Fruit fly (Drosophila melanogaster) whole organism, embryonic: ENCODE data around the gene CG31100.

Source experiments
- Bdp1 ChIP-seq: fragments of 200-800 bp; sonication (Bioruptor generic); optimal IDR thresholded peaks from 3 replicates; lab custom pipeline; 2016; ENCODE audit warnings: missing biosample characterization, missing genetic modification characterization
- Blimp-1 ChIP-seq: fragments of 200-800 bp; sonication (Bioruptor generic); optimal IDR thresholded peaks from 3 replicates; lab custom pipeline; 2018; ENCODE audit warnings: missing biosample characterization, missing genetic modification characterization, mild to moderate bottlenecking, moderate library complexity, missing genetic modification reagents
- CG10431 ChIP-seq: fragments of 200-800 bp; sonication (Bioruptor generic); optimal IDR thresholded peaks from 3 replicates; lab custom pipeline; 2018; ENCODE audit warnings: missing biosample characterization, mild to moderate bottlenecking, missing genetic modification characterization
- CG11398 ChIP-seq: fragments of 200-800 bp; sonication (Bioruptor generic); optimal IDR thresholded peaks from 2 replicates; lab custom pipeline; 2016; ENCODE audit warnings: missing biosample characterization, missing genetic modification characterization
- CG11696 ChIP-seq: fragments of 200-800 bp; sonication (Bioruptor generic); IDR thresholded peaks from 2 replicates; pipeline ENCODE4 v1.3.6; 2022; ENCODE audit warnings: missing biosample characterization, missing genetic modification characterization
- CG12219 ChIP-seq: fragments of 200-800 bp; sonication (Bioruptor generic); optimal IDR thresholded peaks from 3 replicates; lab custom pipeline; 2018; ENCODE audit warnings: missing biosample characterization, mild to moderate bottlenecking, missing genetic modification characterization
- CG12659 ChIP-seq: fragments of 200-800 bp; sonication (Bioruptor generic); optimal IDR thresholded peaks from 3 replicates; lab custom pipeline; 2017; ENCODE audit warnings: mild to moderate bottlenecking, missing biosample characterization, missing genetic modification reagents, missing genetic modification characterization
- CG14860 ChIP-seq: fragments of 200-800 bp; sonication (Bioruptor generic); IDR thresholded peaks from 3 replicates; pipeline ENCODE4 v1.3.6; 2022; ENCODE audit warnings: missing biosample characterization, missing genetic modification characterization; ENCODE audit not compliant: partially characterized antibody
- CG15073 ChIP-seq: fragments of 200-800 bp; sonication (Bioruptor generic); optimal IDR thresholded peaks from 2 replicates; lab custom pipeline; 2016; ENCODE audit warnings: missing biosample characterization, missing genetic modification characterization
- CG16813 ChIP-seq: fragments of 200-800 bp; sonication (Bioruptor generic); IDR thresholded peaks from 3 replicates; pipeline ENCODE4 v1.3.6; 2022; ENCODE audit warnings: missing biosample characterization, missing genetic modification characterization; ENCODE audit not compliant: partially characterized antibody
- CG1832 ChIP-seq: fragments of 200-800 bp; sonication (Bioruptor generic); optimal IDR thresholded peaks from 2 replicates; lab custom pipeline; 2017; ENCODE audit warnings: missing biosample characterization, mild to moderate bottlenecking, missing genetic modification characterization, inconsistent platforms
- CG30403 ChIP-seq: fragments of 200-800 bp; sonication (Bioruptor generic); optimal IDR thresholded peaks from 3 replicates; lab custom pipeline; 2016; ENCODE audit warnings: missing biosample characterization, missing genetic modification characterization
- CG31224 ChIP-seq: fragments of 200-800 bp; sonication (Bioruptor generic); IDR thresholded peaks from 2 replicates; pipeline ENCODE4 v1.3.6; 2022; ENCODE audit warnings: missing biosample characterization, missing genetic modification characterization
- CG31365 ChIP-seq: fragments of 200-800 bp; sonication (Bioruptor generic); optimal IDR thresholded peaks from 2 replicates; lab custom pipeline; 2018; ENCODE audit warnings: missing biosample characterization, mild to moderate bottlenecking, missing genetic modification characterization
- CG4707 ChIP-seq: fragments of 200-800 bp; sonication (Bioruptor generic); optimal IDR thresholded peaks from 2 replicates; lab custom pipeline; 2018; ENCODE audit warnings: missing biosample characterization, mild to moderate bottlenecking, missing genetic modification characterization, moderate library complexity
- CG4730 ChIP-seq: fragments of 200-800 bp; sonication (Bioruptor generic); IDR thresholded peaks from 2 replicates; pipeline ENCODE4 v1.3.6; 2022; ENCODE audit warnings: missing biosample characterization, missing genetic modification characterization
- CG7357 ChIP-seq: fragments of 200-800 bp; sonication (Bioruptor generic); IDR thresholded peaks from 3 replicates; pipeline ENCODE4 v1.3.6; 2022; ENCODE audit warnings: missing biosample characterization, missing genetic modification characterization
- CG7839 ChIP-seq: fragments of 200-800 bp; sonication (Bioruptor generic); optimal IDR thresholded peaks from 3 replicates; lab custom pipeline; 2018; ENCODE audit warnings: missing biosample characterization, mild to moderate bottlenecking, missing genetic modification characterization, moderate library complexity
- CG8281 ChIP-seq: fragments of 200-800 bp; sonication (Bioruptor generic); optimal IDR thresholded peaks from 2 replicates; lab custom pipeline; 2018; ENCODE audit warnings: missing biosample characterization, mild to moderate bottlenecking, missing genetic modification characterization, moderate library complexity
- CG9932 ChIP-seq: fragments of 200-800 bp; sonication (Bioruptor generic); IDR thresholded peaks from 2 replicates; pipeline ENCODE4 v1.3.6; 2022; ENCODE audit warnings: missing biosample characterization, missing genetic modification characterization
- E2f2 ChIP-seq: fragments of 200-800 bp; sonication (Bioruptor generic); IDR thresholded peaks from 2 replicates; pipeline ENCODE4 v1.3.6; 2022; ENCODE audit warnings: missing biosample characterization, missing genetic modification characterization
- H15 ChIP-seq: fragments of 200-800 bp; sonication (Bioruptor generic); IDR thresholded peaks from 3 replicates; pipeline ENCODE4 v1.3.6; 2022; ENCODE audit warnings: missing biosample characterization, missing genetic modification characterization
- HLH3B ChIP-seq: fragments of 200-800 bp; sonication (Bioruptor generic); IDR thresholded peaks from 2 replicates; pipeline ENCODE4 v1.3.6; 2022; ENCODE audit warnings: missing biosample characterization, missing genetic modification characterization
- Pdp1 ChIP-seq, 2 experiments: fragments of 200-800 bp; sonication (Bioruptor generic); optimal IDR thresholded peaks; 3 replicates each; lab custom pipeline; 2016; ENCODE audit warnings: missing biosample characterization in 2 of 2, missing genetic modification characterization in 2 of 2, mild to moderate bottlenecking in 1 of 2, moderate library complexity in 1 of 2
- Sin3A ChIP-seq: fragments of >200 bp; optimal IDR thresholded peaks from 2 replicates; lab custom pipeline; 2018
- amos ChIP-seq: fragments of 200-800 bp; sonication (Bioruptor generic); IDR thresholded peaks from 2 replicates; pipeline ENCODE4 v1.3.6; 2022; ENCODE audit warnings: missing biosample characterization, missing genetic modification characterization; ENCODE audit not compliant: partially characterized antibody
- bsh ChIP-seq, 2 experiments: fragments of 200-800 bp; sonication (Bioruptor generic); optimal IDR thresholded peaks; 2 replicates each; lab custom pipeline; 2017 to 2018; ENCODE audit warnings: mild to moderate bottlenecking in 2 of 2, missing biosample characterization in 2 of 2, missing genetic modification characterization in 2 of 2, moderate library complexity in 1 of 2
- ci ChIP-seq: fragments of 200-800 bp; sonication (Bioruptor generic); IDR thresholded peaks from 3 replicates; pipeline ENCODE4 v1.3.6; 2022; ENCODE audit warnings: missing biosample characterization, missing genetic modification characterization
- croc ChIP-seq: fragments of 200-800 bp; sonication (Bioruptor generic); conservative IDR thresholded peaks from 3 replicates; pipeline ENCODE4 v1.3.6; 2022; ENCODE audit warnings: missing biosample characterization, missing genetic modification characterization
- dpn ChIP-seq, 2 experiments: fragments of 200-800 bp; sonication (Bioruptor generic); optimal IDR thresholded peaks; 3 replicates each; lab custom pipeline; 2016; ENCODE audit warnings: missing biosample characterization in 2 of 2, missing genetic modification characterization in 2 of 2
- esg ChIP-seq: fragments of 200-800 bp; sonication (Bioruptor generic); conservative IDR thresholded peaks from 2 replicates; pipeline ENCODE4 v1.3.6; 2022; ENCODE audit warnings: missing biosample characterization, missing genetic modification characterization
- fd64A ChIP-seq: fragments of 200-800 bp; sonication (Bioruptor generic); optimal IDR thresholded peaks from 3 replicates; lab custom pipeline; 2018; ENCODE audit warnings: missing biosample characterization, mild to moderate bottlenecking, missing genetic modification characterization
- gfzf ChIP-seq: fragments of 200-800 bp; sonication (Bioruptor generic); optimal IDR thresholded peaks from 2 replicates; lab custom pipeline; 2016; ENCODE audit warnings: missing biosample characterization, mild to moderate bottlenecking, missing genetic modification characterization, moderate library complexity
- ham ChIP-seq: fragments of 200-800 bp; sonication (Bioruptor generic); IDR thresholded peaks from 2 replicates; pipeline ENCODE4 v1.3.6; 2022; ENCODE audit warnings: missing biosample characterization, missing genetic modification characterization
- hth ChIP-seq: fragments of >200 bp; optimal IDR thresholded peaks from 2 replicates; lab custom pipeline; 2017; ENCODE audit warnings: inconsistent platforms
- jigr1 ChIP-seq: fragments of 200-800 bp; sonication (Bioruptor generic); IDR thresholded peaks from 3 replicates; pipeline ENCODE4 v1.3.6; 2022; ENCODE audit warnings: missing biosample characterization, missing genetic modification characterization
- mld ChIP-seq: fragments of 200-800 bp; sonication (Bioruptor generic); IDR thresholded peaks from 3 replicates; pipeline ENCODE4 v1.3.6; 2022; ENCODE audit warnings: missing biosample characterization, missing genetic modification characterization; ENCODE audit not compliant: partially characterized antibody
- nau ChIP-seq: fragments of 200-800 bp; sonication (Bioruptor generic); optimal IDR thresholded peaks from 3 replicates; lab custom pipeline; 2017; ENCODE audit warnings: missing biosample characterization, mild to moderate bottlenecking, missing genetic modification characterization, missing genetic modification reagents
- nerfin-2 ChIP-seq: fragments of 200-800 bp; sonication (Bioruptor generic); IDR thresholded peaks from 2 replicates; pipeline ENCODE4 v1.3.6; 2022; ENCODE audit warnings: missing biosample characterization, missing genetic modification characterization; ENCODE audit not compliant: partially characterized antibody
- otp ChIP-seq: fragments of 200-800 bp; sonication (Bioruptor generic); IDR thresholded peaks from 3 replicates; pipeline ENCODE4, ENCODE4 v1.3.6; 2022; ENCODE audit warnings: missing biosample characterization, missing genetic modification characterization
- pum ChIP-seq: fragments of 200-800 bp; sonication (Bioruptor generic); optimal IDR thresholded peaks from 2 replicates; lab custom pipeline; 2016; ENCODE audit warnings: missing biosample characterization, missing genetic modification characterization
- sc ChIP-seq, 3 experiments: fragments of >200 bp in 2 of 3; fragments of 200-800 bp in 1 of 3; sonication (Bioruptor generic) in 1 of 3; optimal IDR thresholded peaks; 2 replicates in 2 of 3; 3 replicates in 1 of 3; lab custom pipeline; 2017; ENCODE audit warnings: mild to moderate bottlenecking in 1 of 3, missing biosample characterization in 1 of 3, missing genetic modification characterization in 1 of 3, missing genetic modification reagents in 1 of 3
- sens-2 ChIP-seq: fragments of 200-800 bp; sonication (Bioruptor generic); IDR thresholded peaks from 2 replicates; pipeline ENCODE4 v1.3.6; 2022; ENCODE audit warnings: missing biosample characterization, missing genetic modification characterization
- sna ChIP-seq: fragments of 200-800 bp; sonication (Bioruptor generic); IDR thresholded peaks from 2 replicates; pipeline ENCODE4 v1.3.6; 2022; ENCODE audit warnings: missing biosample characterization, missing genetic modification characterization; ENCODE audit not compliant: partially characterized antibody
- stc ChIP-seq: fragments of 200-800 bp; sonication (Bioruptor generic); IDR thresholded peaks from 2 replicates; pipeline ENCODE4 v1.3.6; 2022; ENCODE audit warnings: missing biosample characterization, missing genetic modification characterization
- toy ChIP-seq: fragments of 200-800 bp; sonication (Bioruptor generic); IDR thresholded peaks from 2 replicates; pipeline ENCODE4 v1.3.6; 2022; ENCODE audit warnings: missing biosample characterization, missing genetic modification characterization
- vvl ChIP-seq: fragments of 200-800 bp; sonication (Bioruptor generic); IDR thresholded peaks from 2 replicates; pipeline ENCODE4 v1.3.6; 2022; ENCODE audit warnings: missing biosample characterization, missing genetic modification characterization
- wor ChIP-seq: fragments of 200-800 bp; sonication (Bioruptor generic); IDR thresholded peaks from 2 replicates; pipeline ENCODE4 v1.3.6; 2022; ENCODE audit warnings: missing biosample characterization, missing genetic modification characterization

The CG31100 gene

DNA sequence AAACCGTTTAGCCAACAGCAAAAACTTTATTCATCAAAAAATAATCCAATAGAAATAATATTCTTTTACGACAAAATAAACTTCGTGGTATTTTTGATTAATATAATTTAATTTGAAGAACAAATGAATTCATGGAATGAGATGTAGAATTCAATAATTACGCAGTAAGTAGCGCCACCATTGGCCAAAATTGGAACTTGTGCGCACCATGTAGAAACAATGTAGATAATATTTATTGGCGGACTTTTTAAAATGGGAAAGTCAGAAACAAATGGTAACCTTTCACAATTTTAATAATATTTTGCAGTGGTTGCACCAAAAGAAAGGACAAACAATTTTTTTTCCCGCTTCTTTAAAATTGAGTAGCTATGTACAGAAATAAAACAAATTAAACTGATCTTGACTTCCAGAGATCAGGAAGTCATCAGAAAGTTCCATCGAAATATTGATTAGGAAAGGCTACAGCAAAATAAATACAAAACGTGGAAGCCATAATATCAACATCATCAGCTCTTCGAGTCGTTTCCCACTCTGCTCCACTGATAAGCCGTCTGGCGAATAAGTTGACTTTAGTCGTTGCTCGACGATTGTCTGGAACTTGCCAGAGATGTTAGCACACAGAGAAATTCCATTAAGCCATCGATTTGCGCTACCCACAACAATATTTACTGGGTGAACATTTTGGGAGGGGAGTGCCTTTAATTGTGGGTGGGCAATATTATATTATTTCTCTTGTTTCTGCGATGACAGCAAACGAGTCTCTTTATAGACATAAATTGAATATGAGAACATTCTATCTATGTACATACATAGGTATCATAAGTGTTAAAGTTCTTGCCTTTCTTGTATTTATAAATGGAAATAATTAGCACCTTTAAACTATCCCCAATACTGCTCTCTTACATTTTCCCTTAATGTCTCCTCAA, 23.3 kb downstream of the CG31100 start (continued):
- TF ChIP-seq CG7839 (peak; percentile 25), nerfin-2 (GFP tag; lab: Robert Waterston, UW) (0 out of 2 replicates have a peak, but pooled peaks have one; percentile 22), CG30403 (GFP tag; lab: Kevin White, UChicago) (peak; percentile 24), nau (GFP tag; lab: Kevin White, UChicago) (peak; percentile 17), mld (GFP tag; lab: Robert Waterston, UW) (no peak), sna (GFP tag; lab: Robert Waterston, UW) (no peak), pum (peak; percentile 8), stc (no peak), CG10431 (no peak), Sin3A (lab: Kevin White, UChicago) (no peak), CG11696 (GFP tag; lab: Robert Waterston, UW) (no peak), amos (GFP tag; lab: Robert Waterston, UW) (peak; percentile 80), Pdp1 (GFP tag; optimal IDR thresholded peaks at IDR 0.05; lab: Kevin White, UChicago) (peak in 1 of 2 experiments; percentile 41), ci (no peak), jigr1 (GFP tag; lab: Robert Waterston, UW) (no peak), wor (GFP tag; lab: Robert Waterston, UW) (no peak), otp (GFP tag; lab: Robert Waterston, UW) (no peak), CG31224 (GFP tag; lab: Robert Waterston, UW) (no peak), CG16813 (GFP tag; lab: Robert Waterston, UW) (peak; percentile 60; the same call in 2 of the 3 replicates), CG4730 (no peak), esg (GFP tag; lab: Robert Waterston, UW) (no peak), fd64A (GFP tag; lab: Kevin White, UChicago) (no peak), Bdp1 (GFP tag; lab: Kevin White, UChicago) (no peak), CG11398 (GFP tag; lab: Kevin White, UChicago) (no peak), bsh (GFP tag; optimal IDR thresholded peaks at IDR 0.05; lab: Kevin White, UChicago) (peak; percentile 8 to 11), CG12219 (GFP tag; lab: Kevin White, UChicago) (no peak), dpn (GFP tag; optimal IDR thresholded peaks at IDR 0.05; lab: Kevin White, UChicago) (peak in 1 of 2 experiments; percentile 28), CG14860 (GFP tag; lab: Robert Waterston, UW) (no peak), toy (GFP tag; lab: Robert Waterston, UW) (no peak), Blimp-1 (no peak), gfzf (GFP tag; lab: Kevin White, UChicago) (no peak), H15 (GFP tag; lab: Robert Waterston, UW) (0 out of 3 replicates have a peak, but pooled peaks have one; percentile 6), CG4707 (no peak), HLH3B (GFP tag; lab: Robert Waterston, UW) (no peak; the same call in 1 of the 2 replicates), CG31365 (tag; lab: Kevin White, UChicago) (no peak), vvl (GFP tag; lab: Robert Waterston, UW) (no peak; the same call in 1 of the 2 replicates), CG7357 (GFP tag; lab: Robert Waterston, UW) (no peak), CG8281 (tag; lab: Kevin White, UChicago) (no peak), sc (optimal IDR thresholded peaks at IDR 0.05; lab: Kevin White, UChicago) (no peak), sc (GFP tag; optimal IDR thresholded peaks at IDR 0.05; lab: Kevin White, UChicago) (no peak), sens-2 (no peak), hth (lab: Kevin White, UChicago) (no peak), CG15073 (GFP tag; lab: Kevin White, UChicago) (no peak), CG9932 (GFP tag; lab: Robert Waterston, UW) (no peak; the same call in 1 of the 2 replicates), CG12659 (GFP tag; lab: Kevin White, UChicago) (no peak), ham (GFP tag; lab: Robert Waterston, UW) (no peak), CG1832 (GFP tag; lab: Kevin White, UChicago) (no peak), E2f2 (GFP tag; lab: Robert Waterston, UW) (peak; percentile 98), croc (GFP tag; lab: Robert Waterston, UW) (no peak)
